Worm (Caenorhabditis elegans): ENCODE results near the gene sta-2.

sta-2 gene

ce11 chrV:9789657-9790261, 48.8 kb downstream of the sta-2 start, which contains the start of gene ztf-7:
TSS of gene ztf-7 (minus strand) at chrV:9789707.
- TF ChIP-seq mxl-3 (GFP tag; optimal IDR thresholded peaks at IDR 0.05): peak; percentile 99
- no peak for TF ChIP-seq dmd-8 (GFP tag; IDR thresholded peaks at IDR 0.05)
- peak; percentile 92 for TF ChIP-seq ctbp-1 (GFP tag; IDR thresholded peaks at IDR 0.05)
- TF ChIP-seq zfp-2 (tag; optimal IDR thresholded peaks at IDR 0.05): peak; percentile 52
- peak; percentile 80; the same call in 1 of the 2 replicates for TF ChIP-seq dmd-9 (GFP tag; IDR thresholded peaks at IDR 0.05)
- TF ChIP-seq zfp-3 (GFP tag; conservative IDR thresholded peaks at IDR 0.05): peak; percentile 93
- peak; percentile 85 for TF ChIP-seq nhr-25 (tag; optimal IDR thresholded peaks at IDR 0.05; ENCODE audit: borderline replicate concordance, insufficient read depth)
- TF ChIP-seq zip-2 (tag; optimal IDR thresholded peaks at IDR 0.05): peak; percentile 70
- TF ChIP-seq lin-29 (GFP tag; IDR thresholded peaks at IDR 0.05): peak; percentile 85
- peak; percentile 92 for TF ChIP-seq lin-13 (GFP tag; optimal IDR thresholded peaks at IDR 0.05)
- TF ChIP-seq hlh-11 (tag; optimal IDR thresholded peaks at IDR 0.05): peak; percentile 100
- TF ChIP-seq Y48G9A.11 (GFP tag; IDR thresholded peaks at IDR 0.05): no peak
- peak; percentile 84 for TF ChIP-seq pha-4 (GFP tag; IDR thresholded peaks at IDR 0.05)
- TF ChIP-seq pha-4 (tag; optimal IDR thresholded peaks at IDR 0.05): peak; percentile 41
- peak; percentile 94 for TF ChIP-seq nhr-42 (GFP tag; IDR thresholded peaks at IDR 0.05)
- TF ChIP-seq skn-1 (tag; optimal IDR thresholded peaks at IDR 0.05): peak; percentile 29
- peak; percentile 82 for TF ChIP-seq duxl-1 (tag; optimal IDR thresholded peaks at IDR 0.05; ENCODE audit: poor library complexity)
- TF ChIP-seq nhr-102 (tag; optimal IDR thresholded peaks at IDR 0.05): peak; percentile 97
- TF ChIP-seq arid-1 (GFP tag; conservative IDR thresholded peaks at IDR 0.05): peak; percentile 77
- TF ChIP-seq daf-8 (GFP tag; IDR thresholded peaks at IDR 0.05): no peak
- TF ChIP-seq madf-5 (GFP tag; IDR thresholded peaks at IDR 0.05): no peak
- TF ChIP-seq Y75B8A.6 (GFP tag; IDR thresholded peaks at IDR 0.05): no peak
- TF ChIP-seq Y105C5A.15 (GFP tag; IDR thresholded peaks at IDR 0.05): no peak
- TF ChIP-seq hlh-30 (tag; optimal IDR thresholded peaks at IDR 0.05; ENCODE audit: insufficient read depth): peak; percentile 100
- peak; percentile 97 for TF ChIP-seq tra-1 (GFP tag; IDR thresholded peaks at IDR 0.05)
- peak; percentile 48 for TF ChIP-seq nhr-76 (tag; optimal IDR thresholded peaks at IDR 0.05)
- no peak for TF ChIP-seq pqm-1 (tag; optimal IDR thresholded peaks at IDR 0.05)
- TF ChIP-seq nhr-237 (tag; optimal IDR thresholded peaks at IDR 0.05): no peak
- peak; percentile 60 for TF ChIP-seq nhr-10 (tag; optimal IDR thresholded peaks at IDR 0.05)
- TF ChIP-seq egl-43 (GFP tag; IDR thresholded peaks at IDR 0.05): no peak
- peak; percentile 87 for TF ChIP-seq nhr-6 (tag; optimal IDR thresholded peaks at IDR 0.05)
- no peak for TF ChIP-seq lir-3 (tag; optimal IDR thresholded peaks at IDR 0.05)
- TF ChIP-seq nhr-111 (GFP tag; optimal IDR thresholded peaks at IDR 0.05): no peak
- no peak for TF ChIP-seq zag-1 (tag; optimal IDR thresholded peaks at IDR 0.05)
- peak; percentile 95 for TF ChIP-seq rbr-2 (tag; optimal IDR thresholded peaks at IDR 0.05)
- peak; percentile 96 for TF ChIP-seq T26A8.4 (GFP tag; IDR thresholded peaks at IDR 0.05)
- peak; percentile 24; the same call in 1 of the 2 replicates for TF ChIP-seq lim-7 (GFP tag; IDR thresholded peaks at IDR 0.05)
- peak; percentile 85 for TF ChIP-seq daf-19 (GFP tag; conservative IDR thresholded peaks at IDR 0.05)
- TF ChIP-seq attf-4 (tag; optimal IDR thresholded peaks at IDR 0.05): no peak
- no peak for TF ChIP-seq tag-97 (GFP tag; IDR thresholded peaks at IDR 0.05)
- peak; percentile 93 for TF ChIP-seq saeg-2 (GFP tag; IDR thresholded peaks at IDR 0.05)
- peak; percentile 80 to 95 for TF ChIP-seq lsy-2 (tag; optimal IDR thresholded peaks at IDR 0.05)
- peak; percentile 91 for TF ChIP-seq spr-1 (tag; optimal IDR thresholded peaks at IDR 0.05)
- TF ChIP-seq hif-1 (tag; optimal IDR thresholded peaks at IDR 0.05): peak; percentile 74 to 92
- no peak for TF ChIP-seq ZK546.5 (tag; optimal IDR thresholded peaks at IDR 0.05)
- peak; percentile 73 for TF ChIP-seq ztf-7 (tag; optimal IDR thresholded peaks at IDR 0.05)
- no peak for TF ChIP-seq cey-2 (tag; optimal IDR thresholded peaks at IDR 0.05; ENCODE audit: borderline replicate concordance, insufficient read depth)
- TF ChIP-seq ceh-20 (GFP tag; IDR thresholded peaks at IDR 0.05): peak; percentile 96
- TF ChIP-seq lin-38 (GFP tag; IDR thresholded peaks at IDR 0.05): peak; percentile 87
- TF ChIP-seq nhr-28 (tag; optimal IDR thresholded peaks at IDR 0.05): peak; percentile 96

Data from whole organism, L4 larva.